Worm (Caenorhabditis elegans): Measurements from ENCODE around the gene C50F7.5.

DNA sequence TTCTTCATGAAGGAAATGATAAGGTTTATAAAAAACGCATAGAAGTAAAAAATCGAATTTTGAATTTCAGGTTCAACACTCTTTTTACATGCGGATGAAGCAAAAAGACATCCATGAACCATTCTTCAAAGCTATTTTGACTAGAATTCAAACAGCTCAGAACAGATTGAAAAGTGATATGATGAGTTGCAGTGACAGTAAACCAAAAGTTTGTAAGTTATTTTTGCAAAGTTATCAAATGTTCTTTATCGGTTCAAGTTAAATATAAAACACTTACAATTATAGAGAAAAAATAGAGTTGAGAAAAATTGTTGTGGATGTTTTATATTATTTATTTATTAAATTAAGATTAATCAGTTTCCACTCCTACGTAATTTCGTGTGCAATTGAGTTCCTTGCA, 34.1 kb upstream of the C50F7.5 start:
- no peak for TF ChIP-seq nhr-11 (tag; optimal IDR thresholded peaks at IDR 0.05)
- TF ChIP-seq ceh-82 (tag; optimal IDR thresholded peaks at IDR 0.05) = no peak
- TF ChIP-seq aly-2 (tag; optimal IDR thresholded peaks at IDR 0.05) = no peak
- no peak for TF ChIP-seq ztf-11 (tag; optimal IDR thresholded peaks at IDR 0.05)
- no peak for TF ChIP-seq nhr-12 (tag; optimal IDR thresholded peaks at IDR 0.05)
- TF ChIP-seq lin-13 (GFP tag; optimal IDR thresholded peaks at IDR 0.05) = no peak
- TF ChIP-seq blmp-1 (tag; optimal IDR thresholded peaks at IDR 0.05; ENCODE audit: insufficient read depth) = no peak
